Fruit fly (Drosophila melanogaster): ENCODE measurements around the gene RpS6.
A peak's percentile ranks its signal among the peaks of the same experiment; 100 is the strongest.

The RpS6 gene

DNA sequence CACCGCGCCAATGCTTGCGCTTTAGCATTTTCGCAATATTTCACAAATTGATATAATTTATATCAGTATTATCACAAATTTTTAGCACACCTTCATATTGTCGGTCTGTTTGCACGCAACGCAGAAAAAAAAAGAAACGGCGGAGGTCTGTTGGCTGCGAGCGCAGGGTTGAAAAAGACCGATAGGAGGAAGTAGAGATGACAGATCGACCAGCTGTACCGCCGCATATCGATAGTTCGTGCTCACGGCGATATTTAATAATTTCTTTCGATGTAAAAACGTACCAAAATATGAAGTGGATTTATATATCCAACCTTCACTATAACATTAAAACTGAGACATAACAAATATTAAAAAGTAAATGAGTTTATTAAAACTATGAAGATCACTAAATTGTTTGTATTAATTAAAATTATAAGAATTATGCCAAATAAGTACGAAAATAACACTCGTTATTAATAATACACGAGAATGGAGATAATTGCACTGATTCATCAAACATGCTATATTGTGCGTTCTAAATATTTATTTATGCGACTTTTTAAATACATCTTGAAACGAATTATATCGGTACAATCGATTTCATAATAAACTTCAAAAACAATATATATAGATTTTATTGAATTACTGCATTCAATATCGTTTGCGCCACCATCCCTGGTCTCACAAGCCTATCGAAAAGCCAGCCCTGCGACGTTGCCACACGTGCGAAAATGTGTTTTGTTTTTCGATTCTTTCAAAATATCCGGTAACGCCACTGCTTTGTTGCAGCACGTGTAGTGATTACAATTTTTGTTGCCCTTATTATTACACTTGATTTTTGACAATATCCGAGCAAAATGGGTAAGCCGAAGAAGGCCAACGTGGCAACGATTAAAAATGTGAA lies at the start of gene RpS6, which contains the start of gene bys:
Gene RpS6 (minus strand): TSS at position 179 of the 886 bp plus-strand sequence.
Gene bys (plus strand): TSS at position 728 of the 886 bp plus-strand sequence.
- TF ChIP-seq psq (GFP tag; optimal IDR thresholded peaks at IDR 0.05) (peak; percentile 31), Hr78 (GFP tag; optimal IDR thresholded peaks at IDR 0.05) (no peak), Dfd (GFP tag; optimal IDR thresholded peaks at IDR 0.05) (no peak), Hnf4 (GFP tag; optimal IDR thresholded peaks at IDR 0.05) (peak; percentile 60), brk (GFP tag; optimal IDR thresholded peaks at IDR 0.05) (peak; percentile 45), Mio (GFP tag; optimal IDR thresholded peaks at IDR 0.05) (no peak), dl (GFP tag; optimal IDR thresholded peaks at IDR 0.05; ENCODE audit: insufficient read depth in 1 of 2, partially characterized antibody in 2 of 2) (peak in 1 of 2 experiments; percentile 6), lola (GFP tag; optimal IDR thresholded peaks at IDR 0.05) (no peak), Hr83 (GFP tag; optimal IDR thresholded peaks at IDR 0.05; ENCODE audit: poor library complexity, severe bottlenecking) (peak; percentile 93), dmrt93B (GFP tag; optimal IDR thresholded peaks at IDR 0.05) (peak; percentile 40), Vsx2 (GFP tag; optimal IDR thresholded peaks at IDR 0.05; ENCODE audit: partially characterized antibody) (no peak), fru (GFP tag; optimal IDR thresholded peaks at IDR 0.05) (peak; percentile 19), woc (GFP tag; optimal IDR thresholded peaks at IDR 0.05) (peak; percentile 63), OdsH (GFP tag; optimal IDR thresholded peaks at IDR 0.05) (peak; percentile 19), CG32264 (GFP tag; optimal IDR thresholded peaks at IDR 0.05) (no peak), GATAd (GFP tag; optimal IDR thresholded peaks at IDR 0.05) (peak; percentile 33), CrebA (GFP tag; optimal IDR thresholded peaks at IDR 0.05; ENCODE audit: borderline replicate concordance) (no peak), sv (GFP tag; optimal IDR thresholded peaks at IDR 0.05) (peak; percentile 39), CG9705 (GFP tag; optimal IDR thresholded peaks at IDR 0.05) (peak; percentile 19), ey (GFP tag; optimal IDR thresholded peaks at IDR 0.05) (peak; percentile 7), rgr (GFP tag; optimal IDR thresholded peaks at IDR 0.05) (peak; percentile 67), dsf (GFP tag; optimal IDR thresholded peaks at IDR 0.05; ENCODE audit: borderline replicate concordance) (peak; percentile 44), Dif (GFP tag; optimal IDR thresholded peaks at IDR 0.05; ENCODE audit: partially characterized antibody) (peak; percentile 41), pan (optimal IDR thresholded peaks at IDR 0.05) (no peak), Sp1 (GFP tag; optimal IDR thresholded peaks at IDR 0.05) (peak; percentile 64), foxo (GFP tag; optimal IDR thresholded peaks at IDR 0.05) (peak in 1 of 2 experiments; percentile 43), Rel (GFP tag; optimal IDR thresholded peaks at IDR 0.05) (no peak), Rel (tag; optimal IDR thresholded peaks at IDR 0.05) (no peak), tai (GFP tag; optimal IDR thresholded peaks at IDR 0.05) (no peak), Jra (GFP tag; optimal IDR thresholded peaks at IDR 0.05) (peak; percentile 10), h (GFP tag; optimal IDR thresholded peaks at IDR 0.05) (peak; percentile 38), jim (GFP tag; optimal IDR thresholded peaks at IDR 0.05) (peak; percentile 57), N (GFP tag; optimal IDR thresholded peaks at IDR 0.05) (no peak), HLH106 (tag; optimal IDR thresholded peaks at IDR 0.05) (peak; percentile 43), sage (GFP tag; optimal IDR thresholded peaks at IDR 0.05) (peak; percentile 7), Abd-B (GFP tag; optimal IDR thresholded peaks at IDR 0.05) (no peak), usp (GFP tag; optimal IDR thresholded peaks at IDR 0.05) (no peak), br (GFP tag; optimal IDR thresholded peaks at IDR 0.05) (peak; percentile 48), Myc (optimal IDR thresholded peaks at IDR 0.05) (peak; percentile 47)

dm6 chrX:7946858-7947313 lies 45.8 kb upstream of the RpS6 start, which contains the start of gene orion:
orion (minus strand) TSS chrX:7946908.
- TF ChIP-seq dsf (GFP tag; optimal IDR thresholded peaks at IDR 0.05; ENCODE audit: borderline replicate concordance) (no peak), Dif (GFP tag; optimal IDR thresholded peaks at IDR 0.05; ENCODE audit: partially characterized antibody) (peak; percentile 90), Hnf4 (GFP tag; optimal IDR thresholded peaks at IDR 0.05) (no peak), foxo (GFP tag; optimal IDR thresholded peaks at IDR 0.05) (no peak), CG32264 (GFP tag; optimal IDR thresholded peaks at IDR 0.05) (no peak), Dfd (GFP tag; optimal IDR thresholded peaks at IDR 0.05) (no peak), Vsx2 (GFP tag; optimal IDR thresholded peaks at IDR 0.05; ENCODE audit: partially characterized antibody) (peak; percentile 94), dl (GFP tag; optimal IDR thresholded peaks at IDR 0.05; ENCODE audit: insufficient read depth in 1 of 2, partially characterized antibody in 2 of 2) (peak; percentile 45 to 53), usp (GFP tag; optimal IDR thresholded peaks at IDR 0.05) (no peak), Abd-B (GFP tag; optimal IDR thresholded peaks at IDR 0.05) (no peak), brk (GFP tag; optimal IDR thresholded peaks at IDR 0.05) (no peak), N (GFP tag; optimal IDR thresholded peaks at IDR 0.05) (no peak), CrebA (GFP tag; optimal IDR thresholded peaks at IDR 0.05; ENCODE audit: borderline replicate concordance) (no peak), Mio (GFP tag; optimal IDR thresholded peaks at IDR 0.05) (no peak), jim (GFP tag; optimal IDR thresholded peaks at IDR 0.05) (peak; percentile 60), dmrt93B (GFP tag; optimal IDR thresholded peaks at IDR 0.05) (no peak), Rel (GFP tag; optimal IDR thresholded peaks at IDR 0.05) (no peak), Rel (tag; optimal IDR thresholded peaks at IDR 0.05) (peak; percentile 69), br (GFP tag; optimal IDR thresholded peaks at IDR 0.05) (peak; percentile 2), psq (GFP tag; optimal IDR thresholded peaks at IDR 0.05) (peak; percentile 58), Myc (optimal IDR thresholded peaks at IDR 0.05) (no peak), OdsH (GFP tag; optimal IDR thresholded peaks at IDR 0.05) (no peak)
